Fruit fly (Drosophila melanogaster) whole organism: ENCODE data around the gene CG42460.

ENCODE experiments used
- Dll ChIP-seq: fragments of >200 bp; optimal IDR thresholded peaks from 2 replicates; lab custom pipeline; 2017
- usp ChIP-seq: fragments of >200 bp; optimal IDR thresholded peaks from 2 replicates; lab custom pipeline; 2017; ENCODE audit warnings: missing biosample characterization, missing genetic modification characterization, mixed read lengths

dm6 chr2L:3352927-3353326 is 35.4 kb downstream of the CG42460 start:
- TF ChIP-seq Dll (lab: Kevin White, UChicago) (no peak), usp (no peak)
